Worm (Caenorhabditis elegans): ENCODE results near the gene M163.5.
A peak's percentile ranks its signal among the peaks of the same experiment; 100 is the strongest.

The M163.5 gene

DNA sequence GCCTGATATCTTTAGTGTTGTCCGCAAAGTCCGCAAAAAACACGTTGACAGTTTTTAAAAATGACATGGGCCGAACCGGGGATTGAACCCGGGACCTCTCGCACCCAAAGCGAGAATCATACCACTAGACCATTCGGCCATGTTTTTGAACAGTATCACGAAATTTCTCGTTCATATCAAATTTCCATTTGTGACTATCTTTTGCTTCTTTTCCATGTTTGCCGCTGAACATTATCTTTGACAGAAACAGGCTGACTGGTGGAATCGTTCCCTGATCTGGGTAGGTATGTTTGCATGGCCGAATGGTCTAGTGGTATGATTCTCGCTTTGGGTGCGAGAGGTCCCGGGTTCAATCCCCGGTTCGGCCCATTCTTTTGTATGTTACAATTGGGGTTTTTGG lies 36.0 kb upstream of the M163.5 start:
- TF ChIP-seq fos-1 (tag; optimal IDR thresholded peaks at IDR 0.05) (peak; percentile 25), sma-3 (GFP tag; optimal IDR thresholded peaks at IDR 0.05) (peak; percentile 42), egl-27 (tag; optimal IDR thresholded peaks at IDR 0.05) (peak; percentile 2)

ce11 chrX:14442321-14442720 lies 31.5 kb upstream of the M163.5 start, which contains the start of gene F23D12.3:
Gene F23D12.3, plus strand, starts transcription at chrX:14442621.
- TF ChIP-seq R02D3.7 (tag; optimal IDR thresholded peaks at IDR 0.05) (no peak), unc-55 (GFP tag; optimal IDR thresholded peaks at IDR 0.05) (no peak), C34F6.9 (tag; optimal IDR thresholded peaks at IDR 0.05) (no peak), gmeb-1 (tag; optimal IDR thresholded peaks at IDR 0.05) (no peak), aly-2 (tag; optimal IDR thresholded peaks at IDR 0.05) (no peak), zag-1 (tag; optimal IDR thresholded peaks at IDR 0.05) (no peak), dmd-4 (tag; optimal IDR thresholded peaks at IDR 0.05) (no peak), Y55F3AM.14 (GFP tag; optimal IDR thresholded peaks at IDR 0.05) (no peak), mbf-1 (tag; optimal IDR thresholded peaks at IDR 0.05) (no peak), mab-5 (tag; optimal IDR thresholded peaks at IDR 0.05) (no peak)

DNA sequence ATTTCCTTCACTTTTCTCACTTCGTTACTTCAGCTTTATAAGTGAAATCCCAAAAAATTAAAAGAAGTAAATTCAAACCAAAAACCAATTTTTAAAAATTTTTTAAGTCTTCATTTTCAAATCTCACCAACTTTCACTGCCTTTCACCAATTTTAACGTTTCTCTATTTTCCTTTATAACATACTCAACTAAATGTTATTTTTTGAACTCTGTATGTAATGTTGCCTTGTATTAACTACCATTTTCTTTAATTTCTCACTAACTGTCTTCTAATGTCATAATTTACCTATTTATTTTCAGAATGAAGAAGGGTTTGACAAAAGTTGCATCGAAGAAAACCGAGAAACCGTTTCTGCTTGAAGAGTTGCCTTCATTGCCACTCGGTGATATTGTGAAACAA lies 29.1 kb upstream of the M163.5 start, which contains the start of gene F23D12.4:
F23D12.4 (plus strand) TSS at position 301 of the 400 bp plus-strand sequence.
- TF ChIP-seq nhr-77 (tag; optimal IDR thresholded peaks at IDR 0.05), result no peak
- TF ChIP-seq sem-4 (tag; optimal IDR thresholded peaks at IDR 0.05), result no peak
- TF ChIP-seq F13H6.1 (tag; optimal IDR thresholded peaks at IDR 0.05), result no peak
- TF ChIP-seq unc-62 (GFP tag; optimal IDR thresholded peaks at IDR 0.05), result no peak
- no peak for TF ChIP-seq zag-1 (tag; optimal IDR thresholded peaks at IDR 0.05)
- no peak for TF ChIP-seq egl-27 (tag; optimal IDR thresholded peaks at IDR 0.05)
- no peak for TF ChIP-seq ceh-16 (tag; optimal IDR thresholded peaks at IDR 0.05)
- no peak for TF ChIP-seq skn-1 (tag; optimal IDR thresholded peaks at IDR 0.05)
- TF ChIP-seq elt-3 (tag; optimal IDR thresholded peaks at IDR 0.05), result no peak
- TF ChIP-seq mbf-1 (tag; optimal IDR thresholded peaks at IDR 0.05), result no peak
- no peak for TF ChIP-seq nhr-11 (tag; optimal IDR thresholded peaks at IDR 0.05)
- no peak for TF ChIP-seq ztf-1 (GFP tag; conservative IDR thresholded peaks at IDR 0.05)
- no peak for TF ChIP-seq lin-11 (tag; optimal IDR thresholded peaks at IDR 0.05)
- TF ChIP-seq nhr-23 (tag; optimal IDR thresholded peaks at IDR 0.05), result no peak
- no peak for TF ChIP-seq nhr-25 (tag; optimal IDR thresholded peaks at IDR 0.05)
- no peak for TF ChIP-seq gmeb-1 (tag; optimal IDR thresholded peaks at IDR 0.05)
- TF ChIP-seq nhr-10 (tag; optimal IDR thresholded peaks at IDR 0.05), result no peak

ce11 chrX:14447498-14447897 lies 26.3 kb upstream of the M163.5 start:
- TF ChIP-seq unc-55 (GFP tag; optimal IDR thresholded peaks at IDR 0.05) (no peak), lin-39 (tag; optimal IDR thresholded peaks at IDR 0.05) (no peak), nhr-23 (tag; optimal IDR thresholded peaks at IDR 0.05) (no peak), nhr-129 (tag; optimal IDR thresholded peaks at IDR 0.05) (no peak), fos-1 (tag; optimal IDR thresholded peaks at IDR 0.05) (no peak), ceh-82 (tag; optimal IDR thresholded peaks at IDR 0.05) (no peak)

DNA sequence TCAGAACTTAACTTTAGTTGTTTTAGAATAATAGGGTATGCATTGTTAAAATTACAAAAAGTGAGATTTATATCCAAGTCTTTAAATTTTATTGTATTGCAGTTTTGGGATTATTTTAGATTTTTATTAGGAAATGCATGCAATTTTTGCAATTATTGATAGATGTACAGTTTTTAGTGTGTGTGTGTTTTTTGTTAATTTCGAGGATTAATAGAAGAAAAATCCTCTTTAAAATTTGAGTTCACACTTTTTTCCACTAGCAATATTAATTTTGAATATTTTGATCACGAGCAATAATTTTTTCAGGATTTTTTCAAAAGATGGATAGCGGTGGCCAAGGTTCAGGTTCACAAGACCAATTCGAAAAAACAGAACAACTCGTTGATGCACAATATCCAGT lies 25.9 kb upstream of the M163.5 start, which contains the start of gene jmjd-3.2:
jmjd-3.2 (plus strand) TSS at position 301 of the 400 bp plus-strand sequence.
- TF ChIP-seq blmp-1 (tag; optimal IDR thresholded peaks at IDR 0.05; ENCODE audit: insufficient read depth) (no peak), peb-1 (tag; optimal IDR thresholded peaks at IDR 0.05) (no peak), lsy-2 (tag; optimal IDR thresholded peaks at IDR 0.05) (no peak), ceh-82 (tag; optimal IDR thresholded peaks at IDR 0.05) (no peak), sma-3 (GFP tag; optimal IDR thresholded peaks at IDR 0.05) (no peak), zag-1 (tag; optimal IDR thresholded peaks at IDR 0.05) (no peak), aly-2 (tag; optimal IDR thresholded peaks at IDR 0.05) (no peak), sma-9 (GFP tag; optimal IDR thresholded peaks at IDR 0.05) (no peak), sma-9 (tag; optimal IDR thresholded peaks at IDR 0.05) (no peak), gmeb-1 (tag; optimal IDR thresholded peaks at IDR 0.05) (no peak), nhr-237 (tag; optimal IDR thresholded peaks at IDR 0.05) (no peak), snpc-4 (tag; optimal IDR thresholded peaks at IDR 0.05) (no peak), dmd-4 (tag; optimal IDR thresholded peaks at IDR 0.05) (no peak), nhr-77 (tag; optimal IDR thresholded peaks at IDR 0.05) (no peak), nhr-12 (tag; optimal IDR thresholded peaks at IDR 0.05) (no peak), nhr-23 (tag; optimal IDR thresholded peaks at IDR 0.05) (no peak), ceh-16 (tag; optimal IDR thresholded peaks at IDR 0.05) (no peak), Y55F3AM.14 (GFP tag; optimal IDR thresholded peaks at IDR 0.05) (no peak), elt-1 (tag; optimal IDR thresholded peaks at IDR 0.05) (no peak)

Measured in whole organism, L2 larva.